Worm (Caenorhabditis elegans) whole organism, L1 larva: Measurements from ENCODE around the gene ZC416.2.

ENCODE experiments used
- blmp-1 ChIP-seq: fragments of 150-350 bp; optimal IDR thresholded peaks from 2 replicates; lab custom pipeline; 2014; ENCODE audit warnings: missing biosample characterization, missing genetic modification characterization
- ces-1 ChIP-seq: fragments of 150-350 bp; optimal IDR thresholded peaks from 2 replicates; lab custom pipeline; 2014; ENCODE audit warnings: missing biosample characterization, missing genetic modification reagents, missing genetic modification characterization
- dsc-1 ChIP-seq: sonication (generic microtip); optimal IDR thresholded peaks from 2 replicates; lab custom pipeline; 2016; ENCODE audit warnings: mild to moderate bottlenecking, missing genetic modification characterization, missing compliant biosample characterization
- fkh-10 ChIP-seq: sonication (generic microtip); optimal IDR thresholded peaks from 2 replicates; lab custom pipeline; 2017; ENCODE audit warnings: missing biosample characterization, missing genetic modification reagents, missing genetic modification characterization
- mep-1 ChIP-seq: fragments of 150-350 bp; optimal IDR thresholded peaks from 2 replicates; lab custom pipeline; 2014; ENCODE audit warnings: missing biosample characterization, missing genetic modification characterization
- nhr-11 ChIP-seq: fragments of 150-350 bp; optimal IDR thresholded peaks from 2 replicates; lab custom pipeline; 2014; ENCODE audit warnings: missing biosample characterization, missing genetic modification characterization
- nhr-237 ChIP-seq: fragments of 150-350 bp; optimal IDR thresholded peaks from 2 replicates; lab custom pipeline; 2014; ENCODE audit warnings: missing biosample characterization, missing genetic modification characterization
- nhr-77 ChIP-seq: fragments of 150-350 bp; optimal IDR thresholded peaks from 2 replicates; lab custom pipeline; 2014; ENCODE audit warnings: missing biosample characterization, missing genetic modification characterization
- skn-1 ChIP-seq: fragments of 150-350 bp; optimal IDR thresholded peaks from 2 replicates; lab custom pipeline; 2014; ENCODE audit warnings: missing biosample characterization, missing genetic modification characterization
- snpc-4 ChIP-seq: fragments of 150-350 bp; optimal IDR thresholded peaks from 2 replicates; lab custom pipeline; 2014; ENCODE audit warnings: missing biosample characterization, missing genetic modification characterization
- unc-62 ChIP-seq: fragments of 150-350 bp; optimal IDR thresholded peaks from 2 replicates; lab custom pipeline; 2014; ENCODE audit warnings: missing biosample characterization, missing genetic modification reagents, missing genetic modification characterization
- unc-86 ChIP-seq: sonication (generic microtip); optimal IDR thresholded peaks from 2 replicates; lab custom pipeline; 2016; ENCODE audit warnings: missing genetic modification characterization, missing compliant biosample characterization

DNA sequence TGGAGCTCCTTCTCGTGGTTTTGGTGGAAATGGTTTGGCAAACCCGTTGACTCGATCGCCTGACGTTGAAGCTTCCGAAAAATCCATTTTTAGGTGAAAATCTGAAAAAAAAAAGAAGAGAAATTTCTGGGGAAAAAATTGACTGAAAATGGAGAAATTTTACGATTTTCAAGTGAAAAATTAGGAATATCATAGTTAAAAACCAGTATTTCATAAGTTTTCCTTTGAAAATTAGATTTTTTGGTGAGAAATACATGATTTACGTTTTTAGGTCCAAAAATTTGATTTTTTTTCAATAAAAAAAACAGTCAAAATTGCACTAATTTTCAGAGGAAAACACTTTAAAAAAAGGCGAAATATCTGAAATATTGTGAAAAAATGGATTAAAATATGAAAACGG is 39.9 kb upstream of the ZC416.2 start, which contains the start of gene taf-2:
- no peak for TF ChIP-seq snpc-4 (tag; lab: Kevin White, UChicago)
- no peak for TF ChIP-seq fkh-10 (GFP tag; lab: Kevin White, UChicago)
- no peak for TF ChIP-seq mep-1
- TF ChIP-seq nhr-237 (tag; lab: Kevin White, UChicago): no peak
- TF ChIP-seq skn-1 (tag; lab: Kevin White, UChicago): no peak
- no peak for TF ChIP-seq dsc-1 (tag; lab: Kevin White, UChicago)
- no peak for TF ChIP-seq nhr-11
- TF ChIP-seq unc-62 (GFP tag; lab: Kevin White, UChicago): no peak
- TF ChIP-seq unc-86: no peak
- TF ChIP-seq ces-1 (GFP tag; lab: Kevin White, UChicago): no peak
- no peak for TF ChIP-seq nhr-77 (tag; lab: Kevin White, UChicago)
- TF ChIP-seq blmp-1 (tag; lab: Kevin White, UChicago): no peak
